Worm (Caenorhabditis elegans): Measurements from ENCODE around the gene T21D12.7.

Gene T21D12.7

ce11 chrIV:255379-255857 lies 35.8 kb downstream of the T21D12.7 start, which contains the start of gene rcat-1 (continued):
- peak; percentile 71 for TF ChIP-seq jun-1 (tag; optimal IDR thresholded peaks at IDR 0.05)
- peak; percentile 62 for TF ChIP-seq swsn-7 (tag; optimal IDR thresholded peaks at IDR 0.05)
- TF ChIP-seq lin-39 (tag; optimal IDR thresholded peaks at IDR 0.05): peak; percentile 14
- TF ChIP-seq dpl-1 (GFP tag; optimal IDR thresholded peaks at IDR 0.05): peak; percentile 94 to 97 (median 95)
- peak; percentile 75 for TF ChIP-seq xbp-1 (tag; optimal IDR thresholded peaks at IDR 0.05)
- peak; percentile 10 for TF ChIP-seq aly-2 (tag; optimal IDR thresholded peaks at IDR 0.05)
- TF ChIP-seq ceh-63 (GFP tag; optimal IDR thresholded peaks at IDR 0.05): no peak
- peak; percentile 89 for TF ChIP-seq skn-1 (tag; optimal IDR thresholded peaks at IDR 0.05)
- TF ChIP-seq pax-3 (tag; optimal IDR thresholded peaks at IDR 0.05): peak; percentile 29
- TF ChIP-seq fos-1 (tag; optimal IDR thresholded peaks at IDR 0.05): peak; percentile 52
- TF ChIP-seq sup-37 (GFP tag; optimal IDR thresholded peaks at IDR 0.05): no peak
- TF ChIP-seq ceh-88 (GFP tag; IDR thresholded peaks at IDR 0.05): no peak
- peak; percentile 85 to 96 for TF ChIP-seq lsy-2 (tag; optimal IDR thresholded peaks at IDR 0.05)
- no peak for TF ChIP-seq tlp-1 (tag; optimal IDR thresholded peaks at IDR 0.05)

ce11 chrIV:252454-252853 lies 38.8 kb downstream of the T21D12.7 start, which contains the start of gene grl-19:
Gene grl-19 (minus strand): TSS chrIV:252554.
- TF ChIP-seq dsc-1 (tag; optimal IDR thresholded peaks at IDR 0.05): no peak
- no peak for TF ChIP-seq alr-1 (tag; optimal IDR thresholded peaks at IDR 0.05; ENCODE audit: borderline replicate concordance)
- TF ChIP-seq ama-1 (optimal IDR thresholded peaks at IDR 0.05): no peak
- no peak for TF ChIP-seq lir-3 (tag; optimal IDR thresholded peaks at IDR 0.05; ENCODE audit: poor library complexity)
- TF ChIP-seq ets-5 (GFP tag; IDR thresholded peaks at IDR 0.05): no peak
- no peak for TF ChIP-seq nhr-12 (tag; optimal IDR thresholded peaks at IDR 0.05)

ce11 chrIV:247494-247893 lies 43.8 kb downstream of the T21D12.7 start:
- no peak for TF ChIP-seq egl-13 (tag; optimal IDR thresholded peaks at IDR 0.05)
- no peak for TF ChIP-seq tlp-1 (tag; optimal IDR thresholded peaks at IDR 0.05)
- no peak for TF ChIP-seq irx-1 (tag; optimal IDR thresholded peaks at IDR 0.05)
- TF ChIP-seq sptf-1 (tag; optimal IDR thresholded peaks at IDR 0.05): no peak
- no peak for TF ChIP-seq ama-1 (optimal IDR thresholded peaks at IDR 0.05)
- TF ChIP-seq ces-1 (GFP tag; optimal IDR thresholded peaks at IDR 0.05): no peak
- TF ChIP-seq zip-4 (GFP tag; optimal IDR thresholded peaks at IDR 0.05): no peak
- peak; percentile 13 to 62 for TF ChIP-seq lsy-2 (tag; optimal IDR thresholded peaks at IDR 0.05)
- no peak for TF ChIP-seq mef-2 (tag; optimal IDR thresholded peaks at IDR 0.05)
- no peak for TF ChIP-seq ceh-90 (tag; optimal IDR thresholded peaks at IDR 0.05)
- no peak for TF ChIP-seq nhr-84 (tag; optimal IDR thresholded peaks at IDR 0.05)
- no peak for TF ChIP-seq elt-2 (tag; optimal IDR thresholded peaks at IDR 0.05)
- TF ChIP-seq lir-3 (tag; optimal IDR thresholded peaks at IDR 0.05; ENCODE audit: poor library complexity): no peak
- TF ChIP-seq swsn-7 (tag; optimal IDR thresholded peaks at IDR 0.05): no peak
- peak in 3 of 6 experiments; percentile 35 to 98 (median 92) for TF ChIP-seq elt-3 (tag; optimal IDR thresholded peaks at IDR 0.05)
- TF ChIP-seq dpl-1 (GFP tag; optimal IDR thresholded peaks at IDR 0.05): peak in 2 of 3 experiments; percentile 8 to 38
- no peak for TF ChIP-seq hlh-4 (tag; optimal IDR thresholded peaks at IDR 0.05)
- no peak for TF ChIP-seq sox-4 (tag; optimal IDR thresholded peaks at IDR 0.05)
- no peak for TF ChIP-seq fkh-10 (GFP tag; optimal IDR thresholded peaks at IDR 0.05)
- peak; percentile 1 for TF ChIP-seq rnt-1 (tag; optimal IDR thresholded peaks at IDR 0.05)
- peak; percentile 32 for TF ChIP-seq C16A3.4 (tag; optimal IDR thresholded peaks at IDR 0.05)
- no peak for TF ChIP-seq pag-3 (tag; optimal IDR thresholded peaks at IDR 0.05; ENCODE audit: borderline replicate concordance, insufficient read depth)
- TF ChIP-seq hpl-2 (GFP tag; optimal IDR thresholded peaks at IDR 0.05): peak; percentile 2
- TF ChIP-seq nhr-11 (tag; optimal IDR thresholded peaks at IDR 0.05): no peak
- TF ChIP-seq lin-14 (GFP tag; optimal IDR thresholded peaks at IDR 0.05): peak; percentile 67
- peak; percentile 32 for TF ChIP-seq unc-130 (tag; optimal IDR thresholded peaks at IDR 0.05)
- TF ChIP-seq C04F5.9 (tag; optimal IDR thresholded peaks at IDR 0.05): no peak
- peak; percentile 43; the same call in 1 of the 2 replicates for TF ChIP-seq grh-1 (GFP tag; IDR thresholded peaks at IDR 0.05)
- TF ChIP-seq fos-1 (tag; optimal IDR thresholded peaks at IDR 0.05): no peak
- peak; percentile 50 for TF ChIP-seq tbx-2 (tag; optimal IDR thresholded peaks at IDR 0.05)
- TF ChIP-seq snpc-4 (tag; optimal IDR thresholded peaks at IDR 0.05): no peak
- no peak for TF ChIP-seq hlh-17 (GFP tag; optimal IDR thresholded peaks at IDR 0.05; ENCODE audit: borderline replicate concordance)
- TF ChIP-seq nhr-77 (tag; optimal IDR thresholded peaks at IDR 0.05): no peak
- no peak for TF ChIP-seq Y116A8C.19 (tag; optimal IDR thresholded peaks at IDR 0.05; ENCODE audit: borderline replicate concordance)
- no peak for TF ChIP-seq unc-62 (GFP tag; optimal IDR thresholded peaks at IDR 0.05)
- TF ChIP-seq unc-30 (tag; optimal IDR thresholded peaks at IDR 0.05): no peak

Measured in whole organism, L1 larva.